Worm (Caenorhabditis elegans) whole organism, midembryonic: ENCODE results near the gene chil-1.

Source experiments
- T22C8.4 ChIP-seq: fragments of 200-800 bp; sonication (Bioruptor generic); IDR thresholded peaks from 2 replicates; pipeline ENCODE4 v1.3.6; 2022; ENCODE audit warnings: missing genetic modification characterization, missing compliant biosample characterization
- cog-1 ChIP-seq: sonication (generic microtip); optimal IDR thresholded peaks from 2 replicates; lab custom pipeline; 2016; ENCODE audit warnings: missing genetic modification characterization, missing compliant biosample characterization
- flt-1 ChIP-seq: fragments of 200-800 bp; sonication (Bioruptor generic); IDR thresholded peaks from 2 replicates; pipeline ENCODE4 v1.3.6; 2022; ENCODE audit warnings: missing genetic modification characterization, missing compliant biosample characterization
- klf-2 ChIP-seq: fragments of 200-800 bp; sonication (Bioruptor generic); conservative IDR thresholded peaks from 2 replicates; pipeline ENCODE4 v1.3.6; 2022; ENCODE audit warnings: missing genetic modification reagents, missing genetic modification characterization, missing compliant biosample characterization
- med-1 ChIP-seq: sonication (generic microtip); optimal IDR thresholded peaks from 2 replicates; lab custom pipeline; 2017; ENCODE audit warnings: missing genetic modification characterization, mild to moderate bottlenecking, missing compliant biosample characterization, antibody characterized with exemption, missing genetic modification reagents; ENCODE audit not compliant: insufficient read depth
- ref-1 ChIP-seq: fragments of 200-800 bp; sonication (Bioruptor generic); conservative IDR thresholded peaks from 2 replicates; pipeline ENCODE4 v1.3.6; 2022; ENCODE audit warnings: missing genetic modification reagents, missing genetic modification characterization, missing compliant biosample characterization
- tab-1 ChIP-seq: fragments of 200-800 bp; sonication (Bioruptor generic); IDR thresholded peaks from 2 replicates; pipeline ENCODE4 v1.3.6; 2022; ENCODE audit warnings: missing genetic modification characterization, missing compliant biosample characterization
- ztf-23 ChIP-seq: fragments of 200-800 bp; sonication (Bioruptor generic); IDR thresholded peaks from 2 replicates; pipeline ENCODE4 v1.3.6; 2022; ENCODE audit warnings: missing genetic modification reagents, missing genetic modification characterization, missing compliant biosample characterization
- ztf-29 ChIP-seq: fragments of 200-800 bp; sonication (Bioruptor generic); IDR thresholded peaks from 2 replicates; pipeline ENCODE4 v1.3.6; 2022; ENCODE audit warnings: missing genetic modification reagents, missing genetic modification characterization, missing compliant biosample characterization

The chil-1 gene

ce11 chrII:9888549-9888948, 22.3 kb upstream of the chil-1 start:
- TF ChIP-seq ztf-23 (no peak), T22C8.4 (GFP tag; lab: Robert Waterston, UW) (no peak), med-1 (GFP tag; lab: Kevin White, UChicago) (no peak), ztf-29 (GFP tag; lab: Robert Waterston, UW) (no peak), klf-2 (GFP tag; lab: Robert Waterston, UW) (no peak), tab-1 (GFP tag; lab: Robert Waterston, UW) (no peak), cog-1 (tag; lab: Kevin White, UChicago) (no peak), ref-1 (GFP tag; lab: Robert Waterston, UW) (no peak), flt-1 (GFP tag; lab: Robert Waterston, UW) (no peak)

ce11 chrII:9886216-9886615, 19.9 kb upstream of the chil-1 start, which contains the start of gene algn-8:
TSS of gene algn-8 (minus strand) at chrII:9886442.
- TF ChIP-seq cog-1 (tag; lab: Kevin White, UChicago) (no peak), tab-1 (GFP tag; lab: Robert Waterston, UW) (no peak), ztf-29 (GFP tag; lab: Robert Waterston, UW) (no peak), T22C8.4 (GFP tag; lab: Robert Waterston, UW) (no peak), ztf-23 (no peak), klf-2 (GFP tag; lab: Robert Waterston, UW) (no peak), med-1 (GFP tag; lab: Kevin White, UChicago) (no peak), flt-1 (GFP tag; lab: Robert Waterston, UW) (no peak), ref-1 (GFP tag; lab: Robert Waterston, UW) (no peak)

DNA sequence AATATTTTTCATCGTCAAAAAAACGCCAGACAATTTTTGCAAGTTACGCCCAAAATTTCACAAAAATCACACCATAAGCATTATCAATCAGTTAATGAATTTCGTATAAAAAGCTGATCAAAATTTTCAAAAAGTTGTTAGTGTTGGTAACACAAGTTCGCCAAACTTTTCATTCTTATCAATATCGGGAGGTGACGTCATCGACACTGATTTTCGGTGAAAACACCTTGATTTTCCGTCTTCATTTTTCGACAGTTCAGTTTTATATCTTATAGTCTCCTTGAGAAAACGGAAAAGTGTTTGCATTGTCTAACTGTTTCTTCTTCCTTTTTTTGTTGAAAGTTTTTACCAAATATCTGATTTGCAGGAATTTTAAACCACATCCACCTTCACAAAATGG, 14.5 kb upstream of the chil-1 start, which contains the start of gene C08H9.15:
Gene C08H9.15, plus strand, starts transcription at position 368 of the 400 bp plus-strand sequence.
- TF ChIP-seq cog-1 (tag; lab: Kevin White, UChicago): no peak
- TF ChIP-seq ref-1 (GFP tag; lab: Robert Waterston, UW): no peak
- TF ChIP-seq med-1 (GFP tag; lab: Kevin White, UChicago): no peak
- TF ChIP-seq ztf-23: no peak
- no peak for TF ChIP-seq klf-2 (GFP tag; lab: Robert Waterston, UW)
- TF ChIP-seq flt-1 (GFP tag; lab: Robert Waterston, UW): no peak
- no peak for TF ChIP-seq ztf-29 (GFP tag; lab: Robert Waterston, UW)
- TF ChIP-seq tab-1 (GFP tag; lab: Robert Waterston, UW): no peak
- no peak for TF ChIP-seq T22C8.4 (GFP tag; lab: Robert Waterston, UW)

DNA sequence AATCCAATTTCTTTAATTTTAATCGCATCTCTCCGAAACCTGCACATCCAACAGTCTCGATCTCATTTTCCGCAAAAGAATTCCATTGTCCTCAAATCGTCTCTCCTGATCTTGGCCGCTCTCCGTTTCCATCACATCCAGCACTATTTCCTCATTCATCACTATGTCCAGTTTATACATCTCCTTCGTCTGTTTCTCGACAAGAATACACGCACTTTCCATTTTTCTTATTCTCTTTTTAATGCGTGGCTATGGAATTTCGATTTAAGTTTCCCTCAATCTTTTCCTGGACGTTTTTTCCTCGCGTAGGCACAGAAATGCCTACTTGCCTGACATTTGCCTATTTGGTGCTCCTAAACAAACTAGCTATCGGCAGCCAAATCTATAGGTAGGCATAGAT, 13.5 kb upstream of the chil-1 start:
- TF ChIP-seq ref-1 (GFP tag; lab: Robert Waterston, UW): no peak

DNA sequence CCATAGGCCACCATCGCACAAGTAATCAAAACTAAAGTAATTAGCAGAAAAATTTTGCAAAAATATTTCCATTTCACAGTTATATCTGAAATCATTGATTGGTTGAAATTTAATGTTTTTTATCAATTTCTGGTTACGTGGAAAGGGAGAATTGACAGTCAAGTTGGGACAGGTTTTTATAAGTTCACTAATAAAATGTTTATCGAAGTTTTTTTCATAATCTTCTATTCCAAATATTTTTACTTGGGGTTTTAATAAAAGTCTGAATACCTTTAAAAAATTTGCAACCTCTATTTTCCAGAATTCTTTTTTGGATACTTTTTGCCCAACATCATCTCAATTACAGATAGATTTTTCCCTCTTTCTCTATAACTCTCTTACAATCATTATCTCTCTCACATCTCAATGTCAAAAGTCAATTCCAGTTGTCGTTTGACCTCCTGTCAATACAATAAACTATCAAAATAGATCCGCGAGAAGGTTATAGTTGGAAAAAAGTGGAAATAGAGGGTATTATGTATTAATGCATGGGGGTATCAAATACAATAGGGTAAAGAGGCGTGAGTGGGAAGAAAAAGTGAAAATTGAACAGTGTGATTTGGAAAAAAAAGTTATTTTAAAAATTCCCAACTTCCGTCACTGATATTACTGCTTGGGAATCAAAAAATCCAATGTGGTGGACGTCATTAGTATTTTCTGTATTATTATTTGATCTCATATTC, 8.4 kb upstream of the chil-1 start, which contains the start of the genes chil-2 and ctsa-3.2:
Gene chil-2, minus strand, starts transcription at position 101 of the 722 bp plus-strand sequence.
Gene ctsa-3.2, plus strand, starts transcription at position 672 of the 722 bp plus-strand sequence.
- no peak for TF ChIP-seq cog-1 (tag; lab: Kevin White, UChicago)
- TF ChIP-seq tab-1 (GFP tag; lab: Robert Waterston, UW): no peak

DNA sequence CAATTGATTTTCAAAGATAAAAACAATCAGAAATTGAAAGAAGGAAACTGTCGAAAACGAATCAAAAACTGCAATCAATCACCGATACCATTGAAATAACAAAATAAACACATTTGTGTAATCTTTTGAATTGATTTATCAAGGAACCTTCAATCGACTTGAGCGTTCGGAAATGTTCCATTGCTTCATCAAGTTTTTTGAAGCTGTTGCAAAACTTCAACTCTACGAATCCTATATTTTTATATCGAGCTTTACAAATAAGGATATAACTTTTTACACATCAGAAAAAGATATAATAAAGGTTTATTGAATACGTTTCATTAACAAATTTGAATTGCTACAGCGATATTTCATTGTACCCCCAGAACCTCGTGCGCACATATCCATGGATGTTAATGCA, 6.7 kb upstream of the chil-1 start, which contains the start of gene chil-8:
Gene chil-8, minus strand, starts transcription at position 101 of the 400 bp plus-strand sequence.
- TF ChIP-seq T22C8.4 (GFP tag; lab: Robert Waterston, UW) (no peak), ztf-23 (no peak), klf-2 (GFP tag; lab: Robert Waterston, UW) (no peak), ztf-29 (GFP tag; lab: Robert Waterston, UW) (no peak), flt-1 (GFP tag; lab: Robert Waterston, UW) (no peak), tab-1 (GFP tag; lab: Robert Waterston, UW) (no peak), cog-1 (tag; lab: Kevin White, UChicago) (no peak), med-1 (GFP tag; lab: Kevin White, UChicago) (no peak), ref-1 (GFP tag; lab: Robert Waterston, UW) (no peak)

ce11 chrII:9871061-9871460, 4.8 kb upstream of the chil-1 start, which contains the start of gene chil-7:
TSS of gene chil-7 (minus strand) at chrII:9871172.
- TF ChIP-seq klf-2 (GFP tag; lab: Robert Waterston, UW) (no peak), T22C8.4 (GFP tag; lab: Robert Waterston, UW) (no peak), ztf-23 (no peak), med-1 (GFP tag; lab: Kevin White, UChicago) (no peak), ref-1 (GFP tag; lab: Robert Waterston, UW) (no peak), tab-1 (GFP tag; lab: Robert Waterston, UW) (no peak), cog-1 (tag; lab: Kevin White, UChicago) (no peak), ztf-29 (GFP tag; lab: Robert Waterston, UW) (no peak), flt-1 (GFP tag; lab: Robert Waterston, UW) (no peak)

DNA sequence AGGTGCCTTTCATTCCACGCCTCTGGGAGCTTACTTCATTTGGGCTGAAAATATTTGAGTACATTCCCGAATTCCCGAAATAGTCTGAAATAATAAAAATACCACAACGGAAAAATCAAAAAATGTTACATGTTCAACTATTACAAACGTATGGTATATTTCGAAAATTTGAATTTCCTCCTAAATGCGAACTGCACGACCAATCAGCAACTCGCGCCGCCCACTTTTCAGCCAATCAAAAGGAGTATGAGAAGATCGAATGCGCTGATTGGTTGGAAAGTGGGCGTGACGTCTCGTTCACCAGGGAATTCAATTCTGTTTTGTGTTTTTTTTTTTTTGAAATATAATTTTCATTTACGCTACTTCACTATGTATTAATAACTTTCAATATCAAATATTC, 2.4 kb upstream of the chil-1 start, which contains the start of gene old-1:
Gene old-1, minus strand, starts transcription at position 50 of the 400 bp plus-strand sequence.
- TF ChIP-seq T22C8.4 (GFP tag; lab: Robert Waterston, UW) (no peak), flt-1 (GFP tag; lab: Robert Waterston, UW) (no peak), ref-1 (GFP tag; lab: Robert Waterston, UW) (no peak), klf-2 (GFP tag; lab: Robert Waterston, UW) (no peak)

DNA sequence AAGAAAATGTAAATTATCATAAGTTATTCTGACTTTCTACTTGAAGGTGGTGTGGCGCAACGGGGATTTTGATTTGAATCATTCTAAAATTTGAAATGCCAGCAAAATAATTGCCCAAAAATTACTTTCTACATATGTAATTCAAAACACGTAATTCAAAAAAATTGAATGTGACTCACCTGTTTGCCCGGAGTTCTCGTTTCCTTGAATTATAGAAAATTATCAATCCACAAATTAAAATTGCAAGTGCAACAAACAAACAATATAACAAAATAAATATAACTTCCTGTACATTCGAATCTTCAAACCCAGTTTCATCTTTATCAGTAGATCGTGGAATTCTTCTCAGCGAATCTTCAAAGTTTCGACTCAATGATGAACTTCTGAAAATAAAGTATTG, 1.9 kb upstream of the chil-1 start:
- no peak for TF ChIP-seq ref-1 (GFP tag; lab: Robert Waterston, UW)
- no peak for TF ChIP-seq tab-1 (GFP tag; lab: Robert Waterston, UW)
- no peak for TF ChIP-seq T22C8.4 (GFP tag; lab: Robert Waterston, UW)
- TF ChIP-seq ztf-23: no peak
- no peak for TF ChIP-seq flt-1 (GFP tag; lab: Robert Waterston, UW)
- TF ChIP-seq med-1 (GFP tag; lab: Kevin White, UChicago): no peak
- TF ChIP-seq cog-1 (tag; lab: Kevin White, UChicago): no peak
- no peak for TF ChIP-seq klf-2 (GFP tag; lab: Robert Waterston, UW)
- TF ChIP-seq ztf-29 (GFP tag; lab: Robert Waterston, UW): no peak
